Worm (Caenorhabditis elegans) whole organism, L1 larva: ENCODE measurements around the gene cpar-1.

Source experiments
- C16A3.4 ChIP-seq: fragments of 150-350 bp; optimal IDR thresholded peaks from 2 replicates; lab custom pipeline; 2014; ENCODE audit warnings: missing biosample characterization, missing genetic modification characterization
- F16B12.6 ChIP-seq: fragments of 150-350 bp; optimal IDR thresholded peaks from 2 replicates; lab custom pipeline; 2014; ENCODE audit warnings: missing biosample characterization, missing genetic modification characterization
- Y116A8C.19 ChIP-seq: sonication (generic microtip); optimal IDR thresholded peaks from 2 replicates; lab custom pipeline; 2016; ENCODE audit warnings: missing compliant biosample characterization, missing genetic modification characterization, borderline replicate concordance
- ama-1 ChIP-seq: fragments of 150-350 bp; optimal IDR thresholded peaks from 2 replicates; lab custom pipeline; 2014
- blmp-1 ChIP-seq: fragments of 150-350 bp; optimal IDR thresholded peaks from 2 replicates; lab custom pipeline; 2014; ENCODE audit warnings: missing biosample characterization, missing genetic modification characterization
- ceh-8 ChIP-seq: fragments of 200-800 bp; sonication (Bioruptor generic); optimal IDR thresholded peaks from 2 replicates; lab custom pipeline; 2018; ENCODE audit warnings: mild to moderate bottlenecking, missing genetic modification characterization, moderate library complexity, missing compliant biosample characterization
- dpl-1 ChIP-seq, 3 experiments: fragments of 150-350 bp in 2 of 3; sonication (generic microtip) in 1 of 3; optimal IDR thresholded peaks; 2 replicates each; lab custom pipeline; 2014 to 2017; ENCODE audit warnings: missing biosample characterization in 3 of 3, missing genetic modification characterization in 3 of 3, missing genetic modification reagents in 3 of 3
- dsc-1 ChIP-seq: sonication (generic microtip); optimal IDR thresholded peaks from 2 replicates; lab custom pipeline; 2016; ENCODE audit warnings: mild to moderate bottlenecking, missing genetic modification characterization, missing compliant biosample characterization
- efl-1 ChIP-seq, 4 experiments: fragments of 150-350 bp; optimal IDR thresholded peaks in 3 of 4; peaks in 1 of 4; 1 replicate in 1 of 4; 2 replicates in 3 of 4; lab custom pipeline; 2014; ENCODE audit warnings: missing biosample characterization in 2 of 4, missing genetic modification characterization in 2 of 4, missing genetic modification reagents in 2 of 4
- elt-2 ChIP-seq: sonication (generic microtip); optimal IDR thresholded peaks from 2 replicates; lab custom pipeline; 2016; ENCODE audit warnings: missing genetic modification characterization, mild to moderate bottlenecking, inconsistent platforms, missing compliant biosample characterization, missing genetic modification reagents
- elt-3 ChIP-seq, 6 experiments: fragments of 150-350 bp in 1 of 6; sonication (generic microtip); optimal IDR thresholded peaks; 2 replicates each; lab custom pipeline; 2017 to 2018; ENCODE audit warnings: missing biosample characterization in 6 of 6, missing genetic modification characterization in 6 of 6, inconsistent platforms in 1 of 6
- ets-5 ChIP-seq: fragments of 200-800 bp; sonication (Bioruptor generic); IDR thresholded peaks from 2 replicates; pipeline ENCODE4 v1.3.6; 2022; ENCODE audit warnings: missing genetic modification characterization, missing compliant biosample characterization
- fkh-8 ChIP-seq: sonication (generic microtip); optimal IDR thresholded peaks from 2 replicates; lab custom pipeline; 2016; ENCODE audit warnings: mild to moderate bottlenecking, missing genetic modification characterization, missing compliant biosample characterization
- hlh-4 ChIP-seq: sonication (generic microtip); optimal IDR thresholded peaks from 2 replicates; lab custom pipeline; 2016; ENCODE audit warnings: mild to moderate bottlenecking, missing genetic modification characterization, missing compliant biosample characterization
- isw-1 ChIP-seq: fragments of 200-800 bp; sonication (Bioruptor generic); IDR thresholded peaks from 2 replicates; pipeline ENCODE4 v1.3.6; 2022; ENCODE audit warnings: missing genetic modification characterization, missing compliant biosample characterization
- lin-14 ChIP-seq: fragments of 200-800 bp; sonication (Bioruptor generic); optimal IDR thresholded peaks from 2 replicates; lab custom pipeline; 2018; ENCODE audit warnings: mild to moderate bottlenecking, missing genetic modification characterization, moderate library complexity, missing compliant biosample characterization
- lin-35 ChIP-seq, 2 experiments: fragments of 150-350 bp; optimal IDR thresholded peaks; 2 replicates each; lab custom pipeline; 2014; ENCODE audit warnings: missing biosample characterization in 2 of 2, missing genetic modification characterization in 2 of 2, missing genetic modification reagents in 2 of 2
- lsy-2 ChIP-seq, 2 experiments: fragments of 150-350 bp; optimal IDR thresholded peaks; 2 replicates each; lab custom pipeline; 2014; ENCODE audit warnings: missing biosample characterization in 2 of 2, missing genetic modification characterization in 2 of 2
- mab-9 ChIP-seq: fragments of 200-800 bp; sonication (Bioruptor generic); IDR thresholded peaks from 2 replicates; pipeline ENCODE4 v1.3.6; 2022; ENCODE audit warnings: missing genetic modification reagents, missing genetic modification characterization, missing compliant biosample characterization
- mep-1 ChIP-seq: fragments of 150-350 bp; optimal IDR thresholded peaks from 2 replicates; lab custom pipeline; 2014; ENCODE audit warnings: missing biosample characterization, missing genetic modification characterization
- nhr-19 ChIP-seq: fragments of 200-800 bp; sonication (Bioruptor generic); conservative IDR thresholded peaks from 2 replicates; pipeline ENCODE4 v1.3.6; 2022; ENCODE audit warnings: missing genetic modification characterization, missing compliant biosample characterization
- nhr-20 ChIP-seq: sonication (generic microtip); optimal IDR thresholded peaks from 2 replicates; lab custom pipeline; 2016; ENCODE audit warnings: mild to moderate bottlenecking, missing genetic modification characterization, missing compliant biosample characterization
- nhr-47 ChIP-seq: sonication (generic microtip); optimal IDR thresholded peaks from 2 replicates; lab custom pipeline; 2016; ENCODE audit warnings: mild to moderate bottlenecking, missing genetic modification characterization, moderate library complexity, missing compliant biosample characterization
- nhr-71 ChIP-seq: sonication (generic microtip); optimal IDR thresholded peaks from 2 replicates; lab custom pipeline; 2016; ENCODE audit warnings: mild to moderate bottlenecking, missing genetic modification characterization, moderate library complexity, missing compliant biosample characterization
- nhr-77 ChIP-seq: fragments of 150-350 bp; optimal IDR thresholded peaks from 2 replicates; lab custom pipeline; 2014; ENCODE audit warnings: missing biosample characterization, missing genetic modification characterization
- nhr-85 ChIP-seq: sonication (generic microtip); peaks from one replicate; lab custom pipeline; 2016; ENCODE audit warnings: missing genetic modification characterization, inconsistent platforms, missing compliant biosample characterization
- nhr-90 ChIP-seq: sonication (generic microtip); optimal IDR thresholded peaks from 2 replicates; lab custom pipeline; 2016; ENCODE audit warnings: mild to moderate bottlenecking, missing genetic modification characterization, missing compliant biosample characterization; ENCODE audit not compliant: poor library complexity
- pag-3 ChIP-seq: sonication (generic microtip); optimal IDR thresholded peaks from 2 replicates; lab custom pipeline; 2017; ENCODE audit warnings: missing genetic modification characterization, mild to moderate bottlenecking, missing compliant biosample characterization, antibody characterized with exemption, borderline replicate concordance; ENCODE audit not compliant: insufficient read depth
- rnt-1 ChIP-seq: sonication (generic microtip); optimal IDR thresholded peaks from 2 replicates; lab custom pipeline; 2016; ENCODE audit warnings: mild to moderate bottlenecking, missing genetic modification characterization, moderate library complexity, missing compliant biosample characterization
- snu-23 ChIP-seq: sonication (generic microtip); optimal IDR thresholded peaks from 2 replicates; lab custom pipeline; 2016; ENCODE audit warnings: missing genetic modification characterization, missing compliant biosample characterization
- sox-4 ChIP-seq: sonication (generic microtip); optimal IDR thresholded peaks from 2 replicates; lab custom pipeline; 2016; ENCODE audit warnings: missing genetic modification characterization, missing compliant biosample characterization
- sup-37 ChIP-seq: fragments of 200-800 bp; sonication (Bioruptor generic); optimal IDR thresholded peaks from 2 replicates; lab custom pipeline; 2018; ENCODE audit warnings: mild to moderate bottlenecking, missing genetic modification characterization, missing compliant biosample characterization
- swsn-7 ChIP-seq: sonication (generic microtip); optimal IDR thresholded peaks from 2 replicates; lab custom pipeline; 2016; ENCODE audit warnings: missing genetic modification characterization, missing compliant biosample characterization
- tbx-2 ChIP-seq: sonication (generic microtip); optimal IDR thresholded peaks from 2 replicates; lab custom pipeline; 2016; ENCODE audit warnings: missing genetic modification characterization, missing compliant biosample characterization
- unc-130 ChIP-seq: fragments of 150-350 bp; optimal IDR thresholded peaks from 2 replicates; lab custom pipeline; 2017; ENCODE audit warnings: missing biosample characterization, missing genetic modification characterization, inconsistent platforms
- unc-98 ChIP-seq: fragments of 200-800 bp; sonication (Bioruptor generic); IDR thresholded peaks from 2 replicates; pipeline ENCODE4 v1.3.6; 2022; ENCODE audit warnings: missing genetic modification characterization, missing compliant biosample characterization
- zag-1 ChIP-seq: fragments of 150-350 bp; optimal IDR thresholded peaks from 2 replicates; lab custom pipeline; 2014; ENCODE audit warnings: missing biosample characterization, missing genetic modification characterization
- ztf-4 ChIP-seq: fragments of 150-350 bp; optimal IDR thresholded peaks from 2 replicates; lab custom pipeline; 2014; ENCODE audit warnings: missing biosample characterization, missing genetic modification characterization

Gene cpar-1

ce11 chrIII:9455980-9456658, 22.3 kb downstream of the cpar-1 start, which contains the start of the genes rheb-1 and spk-1 (continued):
- TF ChIP-seq elt-3 (tag; optimal IDR thresholded peaks at IDR 0.05; lab: Kevin White, UChicago) (peak in 3 of 6 experiments; percentile 54 to 62 (median 59)), elt-2 (peak; percentile 97), blmp-1 (tag; lab: Kevin White, UChicago) (peak; percentile 69), hlh-4 (tag; lab: Kevin White, UChicago) (no peak), Y116A8C.19 (tag; lab: Kevin White, UChicago) (no peak), sox-4 (tag; lab: Kevin White, UChicago) (peak; percentile 8)

ce11 chrIII:9457192-9458103, 23.6 kb downstream of the cpar-1 start:
- TF ChIP-seq zag-1 (tag; lab: Kevin White, UChicago): no peak
- TF ChIP-seq ama-1 (lab: Kevin White, UChicago): no peak
- peak; percentile 39 for TF ChIP-seq nhr-19 (GFP tag; lab: Robert Waterston, UW)
- TF ChIP-seq lin-14 (GFP tag; lab: Kevin White, UChicago): peak; percentile 90
- TF ChIP-seq lsy-2 (tag; optimal IDR thresholded peaks at IDR 0.05; lab: Kevin White, UChicago): peak; percentile 69 to 86
- TF ChIP-seq swsn-7 (tag; lab: Kevin White, UChicago): peak; percentile 15
- TF ChIP-seq dsc-1 (tag; lab: Kevin White, UChicago): peak; percentile 18
- peak; percentile 23; the same call in 1 of the 2 replicates for TF ChIP-seq mab-9 (GFP tag; lab: Robert Waterston, UW)
- peak in 1 of 2 experiments; percentile 23 for TF ChIP-seq efl-1 (optimal IDR thresholded peaks at IDR 0.05; lab: Kevin White, UChicago)
- TF ChIP-seq efl-1 (GFP tag; optimal IDR thresholded peaks at IDR 0.05 in 1 of 2; lab: Kevin White, UChicago): peak in 1 of 2 experiments; percentile 93
- peak; percentile 48 for TF ChIP-seq ztf-4
- peak; percentile 3 to 21 for TF ChIP-seq lin-35 (GFP tag; optimal IDR thresholded peaks at IDR 0.05; lab: Kevin White, UChicago)
- peak; percentile 84 for TF ChIP-seq blmp-1 (tag; lab: Kevin White, UChicago)
- peak; percentile 37 for TF ChIP-seq mep-1 (tag; lab: Kevin White, UChicago)
- TF ChIP-seq nhr-20 (tag; lab: Kevin White, UChicago): peak; percentile 63
- TF ChIP-seq nhr-90 (tag; lab: Kevin White, UChicago): no peak
- TF ChIP-seq nhr-77 (tag; lab: Kevin White, UChicago): peak; percentile 10
- peak; percentile 56 for TF ChIP-seq tbx-2 (tag; lab: Kevin White, UChicago)
- TF ChIP-seq snu-23 (GFP tag; lab: Kevin White, UChicago): peak; percentile 64
- TF ChIP-seq C16A3.4 (tag; lab: Kevin White, UChicago): peak; percentile 15
- no peak for TF ChIP-seq ceh-8
- TF ChIP-seq pag-3: peak; percentile 41
- TF ChIP-seq nhr-47: peak; percentile 15
- no peak for TF ChIP-seq isw-1
- no peak for TF ChIP-seq sup-37 (GFP tag; lab: Kevin White, UChicago)
- peak in 2 of 3 experiments; percentile 23 to 34 for TF ChIP-seq dpl-1 (GFP tag; optimal IDR thresholded peaks at IDR 0.05; lab: Kevin White, UChicago)
- peak; percentile 82 for TF ChIP-seq nhr-71 (tag; lab: Kevin White, UChicago)
- peak in 2 of 6 experiments; percentile 26 to 28 for TF ChIP-seq elt-3 (tag; optimal IDR thresholded peaks at IDR 0.05; lab: Kevin White, UChicago)
- 0 out of 2 replicates have a peak, but pooled peaks have one; percentile 35 for TF ChIP-seq unc-98
- TF ChIP-seq fkh-8: no peak
- TF ChIP-seq rnt-1 (tag; lab: Kevin White, UChicago): peak; percentile 62
- TF ChIP-seq nhr-85 (tag; lab: Kevin White, UChicago): no peak
- peak; percentile 80 for TF ChIP-seq unc-130
- no peak for TF ChIP-seq ets-5
- TF ChIP-seq F16B12.6 (tag; lab: Kevin White, UChicago): no peak
